Worm (Caenorhabditis elegans) whole organism, mixed stage, embryonic: ENCODE data around the gene ins-1.

Source experiments
- M03D4.4 ChIP-seq: sonication (generic microtip); optimal IDR thresholded peaks from 2 replicates; lab custom pipeline; 2017; ENCODE audit warnings: mild to moderate bottlenecking, missing genetic modification characterization, missing compliant biosample characterization
- blmp-1 ChIP-seq: fragments of 150-350 bp; optimal IDR thresholded peaks from 2 replicates; lab custom pipeline; 2014; ENCODE audit warnings: missing biosample characterization, missing genetic modification characterization
- ceh-39 ChIP-seq: fragments of 150-350 bp; optimal IDR thresholded peaks from 2 replicates; lab custom pipeline; 2014; ENCODE audit warnings: missing biosample characterization, missing genetic modification characterization
- ceh-43 ChIP-seq: fragments of 200-800 bp; sonication (Bioruptor generic); optimal IDR thresholded peaks from 2 replicates; lab custom pipeline; 2018; ENCODE audit warnings: mild to moderate bottlenecking, missing genetic modification characterization, moderate library complexity, missing compliant biosample characterization
- ces-1 ChIP-seq: fragments of 150-350 bp; optimal IDR thresholded peaks from 2 replicates; lab custom pipeline; 2014; ENCODE audit warnings: missing biosample characterization, missing genetic modification reagents, missing genetic modification characterization
- cnd-1 ChIP-seq: fragments of 200-800 bp; sonication (Bioruptor generic); optimal IDR thresholded peaks from 2 replicates; lab custom pipeline; 2018; ENCODE audit warnings: mild to moderate bottlenecking, missing genetic modification characterization, missing compliant biosample characterization
- drap-1 ChIP-seq: fragments of 200-800 bp; sonication (Bioruptor generic); optimal IDR thresholded peaks from 3 replicates; lab custom pipeline; 2018; ENCODE audit warnings: mild to moderate bottlenecking, missing genetic modification characterization, missing compliant biosample characterization
- elt-1 ChIP-seq: sonication (generic microtip); optimal IDR thresholded peaks from 2 replicates; lab custom pipeline; 2017; ENCODE audit warnings: missing genetic modification characterization, mild to moderate bottlenecking, missing compliant biosample characterization, antibody characterized with exemption, moderate library complexity, borderline replicate concordance; ENCODE audit not compliant: insufficient read depth
- elt-3 ChIP-seq: fragments of 150-350 bp; optimal IDR thresholded peaks from 2 replicates; lab custom pipeline; 2014; ENCODE audit warnings: missing biosample characterization, missing genetic modification characterization
- flh-1 ChIP-seq: fragments of 200-800 bp; sonication (Bioruptor generic); optimal IDR thresholded peaks from 2 replicates; lab custom pipeline; 2018; ENCODE audit warnings: mild to moderate bottlenecking, missing genetic modification characterization, moderate library complexity, missing compliant biosample characterization
- ham-2 ChIP-seq: fragments of 200-800 bp; sonication (Bioruptor generic); optimal IDR thresholded peaks from 2 replicates; lab custom pipeline; 2018; ENCODE audit warnings: mild to moderate bottlenecking, missing genetic modification characterization, missing compliant biosample characterization
- hlh-1 ChIP-seq: fragments of 150-350 bp; optimal IDR thresholded peaks from 2 replicates; lab custom pipeline; 2014; ENCODE audit warnings: missing biosample characterization, missing genetic modification reagents, missing genetic modification characterization
- lin-13 ChIP-seq: fragments of 150-350 bp; optimal IDR thresholded peaks from 2 replicates; lab custom pipeline; 2014; ENCODE audit warnings: missing biosample characterization, missing genetic modification characterization
- lin-32 ChIP-seq: fragments of 200-800 bp; sonication (Bioruptor generic); optimal IDR thresholded peaks from 2 replicates; lab custom pipeline; 2018; ENCODE audit warnings: mild to moderate bottlenecking, missing genetic modification characterization, missing compliant biosample characterization
- mab-5 ChIP-seq: fragments of 150-350 bp; optimal IDR thresholded peaks from 2 replicates; lab custom pipeline; 2014; ENCODE audit warnings: missing biosample characterization, missing genetic modification characterization
- mep-1 ChIP-seq: fragments of 150-350 bp; optimal IDR thresholded peaks from 2 replicates; lab custom pipeline; 2017; ENCODE audit warnings: missing biosample characterization, missing genetic modification reagents, missing genetic modification characterization, inconsistent platforms
- mls-2 ChIP-seq: sonication (generic microtip); optimal IDR thresholded peaks from 2 replicates; lab custom pipeline; 2016; ENCODE audit warnings: mild to moderate bottlenecking, missing genetic modification characterization, moderate library complexity, missing compliant biosample characterization
- nhr-12 ChIP-seq: fragments of 150-350 bp; optimal IDR thresholded peaks from 2 replicates; lab custom pipeline; 2014; ENCODE audit warnings: missing biosample characterization, missing genetic modification characterization
- nhr-2 ChIP-seq: fragments of 150-350 bp; optimal IDR thresholded peaks from 2 replicates; lab custom pipeline; 2014; ENCODE audit warnings: missing biosample characterization, missing genetic modification characterization
- nhr-237 ChIP-seq: fragments of 150-350 bp; optimal IDR thresholded peaks from 2 replicates; lab custom pipeline; 2014; ENCODE audit warnings: missing biosample characterization, missing genetic modification characterization
- nhr-28 ChIP-seq: fragments of 150-350 bp; optimal IDR thresholded peaks from 2 replicates; lab custom pipeline; 2014; ENCODE audit warnings: missing biosample characterization, missing genetic modification characterization
- nhr-76 ChIP-seq: sonication (generic microtip); optimal IDR thresholded peaks from 2 replicates; lab custom pipeline; 2017; ENCODE audit warnings: missing biosample characterization, missing genetic modification characterization
- pha-4 ChIP-seq: fragments of 150-350 bp; optimal IDR thresholded peaks from 2 replicates; lab custom pipeline; 2018; ENCODE audit warnings: missing biosample characterization, missing genetic modification reagents, missing genetic modification characterization
- sem-2 ChIP-seq: fragments of 200-800 bp; sonication (Bioruptor generic); optimal IDR thresholded peaks from 2 replicates; lab custom pipeline; 2018; ENCODE audit warnings: mild to moderate bottlenecking, missing genetic modification characterization, missing compliant biosample characterization
- sptf-1 ChIP-seq: sonication (generic microtip); optimal IDR thresholded peaks from 2 replicates; lab custom pipeline; 2017; ENCODE audit warnings: mild to moderate bottlenecking, missing genetic modification characterization, moderate library complexity, missing compliant biosample characterization
- tbx-8 ChIP-seq: fragments of 200-800 bp; sonication (Bioruptor generic); optimal IDR thresholded peaks from 2 replicates; lab custom pipeline; 2018; ENCODE audit warnings: mild to moderate bottlenecking, missing genetic modification characterization, moderate library complexity, missing compliant biosample characterization
- unc-120 ChIP-seq: sonication (generic microtip); optimal IDR thresholded peaks from 2 replicates; lab custom pipeline; 2017; ENCODE audit warnings: missing genetic modification characterization, missing compliant biosample characterization; ENCODE audit not compliant: poor library complexity, severe bottlenecking
- unc-39 ChIP-seq: fragments of 150-350 bp; optimal IDR thresholded peaks from 2 replicates; lab custom pipeline; 2014; ENCODE audit warnings: missing biosample characterization, missing genetic modification characterization
- unc-62 ChIP-seq: fragments of 150-350 bp; optimal IDR thresholded peaks from 2 replicates; lab custom pipeline; 2014; ENCODE audit warnings: missing biosample characterization, missing genetic modification reagents, missing genetic modification characterization
- zip-8 ChIP-seq: fragments of 150-350 bp; optimal IDR thresholded peaks from 2 replicates; lab custom pipeline; 2014; ENCODE audit warnings: missing biosample characterization, missing genetic modification characterization

ins-1 gene

DNA sequence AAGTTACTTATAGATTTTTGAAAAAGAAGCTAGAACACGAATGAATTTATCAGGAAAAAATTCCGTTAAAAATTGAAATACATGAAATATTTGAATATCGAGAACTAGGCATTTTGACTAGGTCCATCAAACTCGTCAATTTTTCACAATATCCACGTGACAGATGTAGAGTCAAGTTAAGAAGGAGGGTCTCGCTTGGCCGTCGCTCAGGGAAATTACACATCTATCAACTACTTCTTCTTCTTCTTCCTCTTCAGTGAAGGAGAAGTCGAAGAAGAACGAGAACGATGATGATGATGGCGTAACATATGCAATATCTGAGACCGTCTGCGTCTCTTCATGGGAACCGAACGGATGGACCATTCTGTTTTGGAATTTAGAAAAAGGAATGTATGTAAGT is 16.6 kb upstream of the ins-1 start:
- no peak for TF ChIP-seq mep-1 (tag; lab: Kevin White, UChicago)
- peak; percentile 75 for TF ChIP-seq unc-62 (GFP tag; lab: Kevin White, UChicago)
- TF ChIP-seq ceh-43 (GFP tag; lab: Kevin White, UChicago) = no peak
- no peak for TF ChIP-seq nhr-237 (tag; lab: Kevin White, UChicago)
- peak; percentile 30 for TF ChIP-seq unc-120 (tag; lab: Kevin White, UChicago)
- peak; percentile 38 for TF ChIP-seq hlh-1 (tag; lab: Kevin White, UChicago)
- TF ChIP-seq unc-39 (tag; lab: Kevin White, UChicago) = no peak

DNA sequence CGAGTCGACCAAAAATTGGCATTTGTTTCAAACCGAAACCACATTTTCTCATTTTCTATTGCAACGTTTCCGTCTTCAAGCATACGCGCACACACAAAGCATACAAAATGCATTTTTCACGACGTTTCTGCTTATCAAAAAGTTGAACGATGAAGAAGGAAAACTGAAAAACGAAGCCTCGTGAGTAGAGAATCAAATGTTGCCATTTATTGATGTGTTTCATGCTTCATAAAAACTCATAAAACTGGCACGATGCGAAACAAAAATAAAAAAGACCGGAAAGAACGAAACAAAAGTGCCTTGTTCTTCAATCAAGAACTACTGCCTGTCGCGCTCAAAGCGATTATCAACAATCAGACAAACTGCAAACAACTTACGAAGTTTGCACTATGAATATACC is 16.1 kb upstream of the ins-1 start:
- TF ChIP-seq nhr-12 (tag; lab: Kevin White, UChicago) (no peak), drap-1 (GFP tag; lab: Kevin White, UChicago) (no peak), nhr-2 (tag; lab: Kevin White, UChicago) (no peak), elt-3 (tag; lab: Kevin White, UChicago) (no peak), ceh-43 (GFP tag; lab: Kevin White, UChicago) (no peak), ces-1 (no peak)

DNA sequence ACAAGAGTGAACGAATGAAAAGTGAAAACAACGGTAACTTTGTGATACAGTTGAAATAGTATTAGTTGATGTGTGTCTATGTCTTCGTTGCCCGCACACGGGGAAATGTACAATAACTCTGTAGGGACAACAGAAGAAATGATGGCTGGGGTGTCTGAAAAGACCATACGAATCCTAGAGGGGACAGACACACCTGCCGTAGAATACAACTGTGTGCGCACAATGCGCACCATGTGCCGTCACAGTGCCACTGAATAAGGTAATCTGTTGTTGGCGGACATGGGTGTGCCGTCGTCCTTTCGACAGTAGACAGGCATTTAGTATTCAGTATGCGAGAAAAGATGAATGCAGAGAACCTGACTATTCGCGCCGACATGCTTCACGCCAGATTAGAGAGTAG is 15.2 kb upstream of the ins-1 start:
- TF ChIP-seq lin-32 (GFP tag; lab: Kevin White, UChicago) (peak; percentile 57), hlh-1 (tag; lab: Kevin White, UChicago) (no peak), pha-4 (peak; percentile 61), nhr-2 (tag; lab: Kevin White, UChicago) (no peak), unc-39 (tag; lab: Kevin White, UChicago) (no peak), mep-1 (tag; lab: Kevin White, UChicago) (no peak), cnd-1 (peak; percentile 35), ham-2 (GFP tag; lab: Kevin White, UChicago) (peak; percentile 2), sem-2 (GFP tag; lab: Kevin White, UChicago) (no peak)
- TF ChIP-seq, all 35 proteins: peak for 4

DNA sequence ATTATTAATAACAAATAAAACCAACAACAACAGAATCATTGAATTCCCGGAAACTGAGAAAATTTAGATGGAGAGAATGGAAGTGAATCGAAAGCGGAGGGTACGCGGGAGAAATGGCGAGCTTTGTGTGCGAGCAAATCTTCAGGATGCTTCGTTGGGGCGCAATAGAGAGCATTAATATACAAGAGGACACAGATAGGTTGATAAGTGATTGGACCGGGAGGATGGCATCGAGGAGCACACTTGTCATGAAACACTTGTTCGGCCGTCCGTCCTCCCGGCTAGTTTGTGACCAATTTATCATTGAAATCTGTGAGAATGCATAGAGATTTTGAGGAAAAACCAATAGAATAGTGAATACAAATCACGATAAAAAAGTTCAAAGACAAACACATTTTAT is 14.3 kb upstream of the ins-1 start:
- peak; percentile 51 for TF ChIP-seq unc-120 (tag; lab: Kevin White, UChicago)
- TF ChIP-seq nhr-76 (tag; lab: Kevin White, UChicago) = no peak
- no peak for TF ChIP-seq tbx-8 (GFP tag; lab: Kevin White, UChicago)
- TF ChIP-seq blmp-1 (tag; lab: Kevin White, UChicago) = no peak
- no peak for TF ChIP-seq mls-2
- TF ChIP-seq drap-1 (GFP tag; lab: Kevin White, UChicago) = no peak
- TF ChIP-seq nhr-2 (tag; lab: Kevin White, UChicago) = no peak
- peak; percentile 64 for TF ChIP-seq hlh-1 (tag; lab: Kevin White, UChicago)
- no peak for TF ChIP-seq nhr-28 (tag; lab: Kevin White, UChicago)
- no peak for TF ChIP-seq cnd-1
- no peak for TF ChIP-seq ceh-43 (GFP tag; lab: Kevin White, UChicago)
- TF ChIP-seq sem-2 (GFP tag; lab: Kevin White, UChicago) = no peak
- TF ChIP-seq mab-5 (tag; lab: Kevin White, UChicago) = no peak
- no peak for TF ChIP-seq lin-13 (tag; lab: Kevin White, UChicago)
- TF ChIP-seq ham-2 (GFP tag; lab: Kevin White, UChicago) = no peak

DNA sequence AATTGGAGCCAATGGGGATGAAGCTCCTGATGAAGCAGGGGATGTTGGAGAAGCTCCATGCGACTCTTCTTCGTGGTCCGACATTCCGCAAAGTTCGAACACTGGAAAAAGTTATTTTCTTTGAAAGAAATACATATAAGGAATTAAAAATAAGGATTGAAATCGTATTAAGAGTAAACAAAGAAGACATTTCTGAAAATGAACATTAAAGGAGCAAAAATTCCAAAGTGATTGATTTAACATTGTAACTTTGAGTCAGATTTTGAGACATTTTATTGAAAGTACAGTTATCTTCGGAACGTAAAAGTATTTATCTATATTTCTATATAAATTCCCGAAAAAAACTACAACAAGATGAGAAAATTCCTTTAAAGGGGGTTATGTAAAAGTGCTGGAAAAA is 12.0 kb upstream of the ins-1 start, which contains the start of gene F13B12.1:
Gene F13B12.1, minus strand, starts transcription at position 101 of the 400 bp plus-strand sequence.
- TF ChIP-seq blmp-1 (tag; lab: Kevin White, UChicago) (no peak), mab-5 (tag; lab: Kevin White, UChicago) (no peak), unc-62 (GFP tag; lab: Kevin White, UChicago) (no peak), cnd-1 (no peak), sptf-1 (no peak), zip-8 (tag; lab: Kevin White, UChicago) (no peak), nhr-2 (tag; lab: Kevin White, UChicago) (no peak), ceh-39 (tag; lab: Kevin White, UChicago) (no peak), M03D4.4 (tag; lab: Kevin White, UChicago) (no peak), flh-1 (GFP tag; lab: Kevin White, UChicago) (no peak), mls-2 (no peak), elt-1 (tag; lab: Kevin White, UChicago) (no peak), tbx-8 (GFP tag; lab: Kevin White, UChicago) (no peak), sem-2 (GFP tag; lab: Kevin White, UChicago) (no peak), ham-2 (GFP tag; lab: Kevin White, UChicago) (no peak)
